Fruit fly (Drosophila melanogaster): ENCODE measurements around the gene CG13887.

CG13887 gene

DNA sequence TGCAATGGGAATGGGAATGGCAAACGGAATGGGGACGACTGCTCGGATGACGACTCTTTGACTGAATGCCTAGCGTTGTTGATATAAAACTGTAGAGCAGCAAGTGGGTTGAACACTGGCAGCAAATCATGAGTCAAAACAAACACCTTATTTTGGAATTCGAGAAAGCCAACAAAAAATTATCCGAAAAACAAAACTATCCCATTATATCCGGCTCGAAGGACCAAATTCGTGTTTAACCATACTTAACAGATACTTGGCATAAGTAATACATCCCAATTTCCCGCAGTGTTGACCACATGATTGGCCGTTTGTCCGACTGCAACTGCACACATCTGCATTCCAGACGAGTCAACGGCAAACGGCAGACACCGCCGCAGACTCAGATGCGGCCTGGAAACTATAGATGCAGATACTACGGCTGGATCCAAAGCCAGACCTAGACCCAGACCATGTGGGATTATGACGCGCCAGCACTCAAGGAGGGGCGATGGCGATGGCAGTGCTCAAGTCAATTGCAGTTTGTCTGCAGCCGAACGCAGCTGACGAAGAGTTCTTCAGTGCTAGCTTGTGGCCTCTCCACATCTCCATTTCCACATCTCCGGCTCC lies 24.3 kb upstream of the CG13887 start (continued):
- TF ChIP-seq phol (tag; optimal IDR thresholded peaks at IDR 0.05) (peak; percentile 32), eyg (GFP tag; optimal IDR thresholded peaks at IDR 0.05) (no peak), bbx (GFP tag; IDR thresholded peaks at IDR 0.05; ENCODE audit: partially characterized antibody) (no peak), danr (GFP tag; IDR thresholded peaks at IDR 0.05) (no peak), Lim3 (GFP tag; IDR thresholded peaks at IDR 0.05) (peak; percentile 29; the same call in 1 of the 2 replicates), eve (GFP tag; optimal IDR thresholded peaks at IDR 0.05) (peak in 1 of 2 experiments; percentile 1), CG3407 (GFP tag; optimal IDR thresholded peaks at IDR 0.05) (no peak), H15 (GFP tag; IDR thresholded peaks at IDR 0.05) (no peak), CG10366 (GFP tag; IDR thresholded peaks at IDR 0.05) (no peak), CoRest (tag; optimal IDR thresholded peaks at IDR 0.05) (no peak), CG11398 (GFP tag; optimal IDR thresholded peaks at IDR 0.05) (no peak), Abd-B (GFP tag; optimal IDR thresholded peaks at IDR 0.05) (no peak), CG8924 (tag; optimal IDR thresholded peaks at IDR 0.05) (no peak), CG11560 (tag; IDR thresholded peaks at IDR 0.05) (no peak), Sin3A (optimal IDR thresholded peaks at IDR 0.05) (no peak), jigr1 (GFP tag; IDR thresholded peaks at IDR 0.05) (no peak), CG14667 (GFP tag; IDR thresholded peaks at IDR 0.05) (no peak), CG17568 (GFP tag; optimal IDR thresholded peaks at IDR 0.05) (no peak), CG2678 (tag; optimal IDR thresholded peaks at IDR 0.05) (peak; percentile 14), CG16779 (GFP tag; IDR thresholded peaks at IDR 0.05) (no peak), bigmax (GFP tag; optimal IDR thresholded peaks at IDR 0.05) (no peak), corto (GFP tag; optimal IDR thresholded peaks at IDR 0.05) (no peak), cato (GFP tag; optimal IDR thresholded peaks at IDR 0.05; ENCODE audit: borderline replicate concordance) (no peak), jumu (GFP tag; optimal IDR thresholded peaks at IDR 0.05) (no peak), vnd (GFP tag; IDR thresholded peaks at IDR 0.05; ENCODE audit: partially characterized antibody) (no peak), B-H1 (GFP tag; IDR thresholded peaks at IDR 0.05) (no peak), Xbp1 (GFP tag; optimal IDR thresholded peaks at IDR 0.05) (no peak), bsh (GFP tag; optimal IDR thresholded peaks at IDR 0.05) (peak; percentile 44 to 86), Rx (GFP tag; IDR thresholded peaks at IDR 0.05) (0 out of 2 replicates have a peak, but pooled peaks have one; percentile 29), CG17912 (GFP tag; optimal IDR thresholded peaks at IDR 0.05) (no peak), Oli (tag; optimal IDR thresholded peaks at IDR 0.05) (peak; percentile 16), unc-4 (GFP tag; IDR thresholded peaks at IDR 0.05; ENCODE audit: partially characterized antibody) (no peak), ac (GFP tag; optimal IDR thresholded peaks at IDR 0.05) (no peak), CG9727 (GFP tag; optimal IDR thresholded peaks at IDR 0.05) (no peak), HLH54F (GFP tag; optimal IDR thresholded peaks at IDR 0.05) (no peak), CG33557 (GFP tag; optimal IDR thresholded peaks at IDR 0.05) (no peak), tup (GFP tag; optimal IDR thresholded peaks at IDR 0.05) (no peak), pnt (GFP tag; optimal IDR thresholded peaks at IDR 0.05) (no peak), al (GFP tag; IDR thresholded peaks at IDR 0.05) (no peak), shn (GFP tag; optimal IDR thresholded peaks at IDR 0.05) (no peak), vvl (GFP tag; IDR thresholded peaks at IDR 0.05) (0 out of 2 replicates have a peak, but pooled peaks have one; percentile 30), Opbp (GFP tag; IDR thresholded peaks at IDR 0.05; ENCODE audit: partially characterized antibody) (no peak), tgo (GFP tag; IDR thresholded peaks at IDR 0.05) (no peak), dmrt11E (tag; optimal IDR thresholded peaks at IDR 0.05) (no peak), maf-S (GFP tag; optimal IDR thresholded peaks at IDR 0.05) (no peak), CG1603 (tag; optimal IDR thresholded peaks at IDR 0.05) (peak; percentile 71), CG2120 (GFP tag; optimal IDR thresholded peaks at IDR 0.05) (no peak), row (GFP tag; IDR thresholded peaks at IDR 0.05) (peak; percentile 23; the same call in 1 of the 3 replicates), CG11696 (GFP tag; IDR thresholded peaks at IDR 0.05) (no peak), slp2 (GFP tag; optimal IDR thresholded peaks at IDR 0.05) (peak; percentile 1), Nf-YA (GFP tag; IDR thresholded peaks at IDR 0.05) (no peak)
